Worm (Caenorhabditis elegans): ENCODE data around the gene wrt-2.

DNA sequence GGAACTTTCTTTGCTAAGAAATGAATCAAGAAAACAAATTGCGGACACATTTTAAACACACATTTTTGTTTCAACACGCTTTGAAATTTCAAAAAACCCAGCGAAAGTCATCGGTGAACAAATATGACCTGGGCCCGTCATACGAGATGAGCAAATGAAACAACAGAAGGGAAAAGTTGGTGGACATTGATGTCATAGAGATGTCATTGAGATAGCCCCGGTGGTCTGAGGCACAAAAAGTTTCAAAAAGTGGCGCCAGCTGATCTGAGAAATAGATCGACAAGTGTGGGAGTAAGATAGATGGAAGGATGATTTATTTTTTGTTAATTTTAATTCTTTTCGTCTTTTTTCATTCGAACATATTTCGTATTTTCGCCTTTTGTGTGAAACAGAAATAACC lies 45.5 kb downstream of the wrt-2 start:
- no peak for TF ChIP-seq nhr-237 (tag; optimal IDR thresholded peaks at IDR 0.05)
- no peak for TF ChIP-seq nhr-12 (tag; optimal IDR thresholded peaks at IDR 0.05)
- TF ChIP-seq aly-2 (tag; optimal IDR thresholded peaks at IDR 0.05), result no peak
- no peak for TF ChIP-seq ceh-28 (tag; optimal IDR thresholded peaks at IDR 0.05)
- TF ChIP-seq skn-1 (tag; optimal IDR thresholded peaks at IDR 0.05), result no peak
- TF ChIP-seq mdl-1 (tag; optimal IDR thresholded peaks at IDR 0.05), result no peak
- no peak for TF ChIP-seq pha-4 (tag; optimal IDR thresholded peaks at IDR 0.05)
- no peak for TF ChIP-seq ama-1 (optimal IDR thresholded peaks at IDR 0.05)
- no peak for TF ChIP-seq nhr-23 (tag; optimal IDR thresholded peaks at IDR 0.05)
